Worm (Caenorhabditis elegans): Measurements from ENCODE around the gene F20A1.4.

The F20A1.4 gene

DNA sequence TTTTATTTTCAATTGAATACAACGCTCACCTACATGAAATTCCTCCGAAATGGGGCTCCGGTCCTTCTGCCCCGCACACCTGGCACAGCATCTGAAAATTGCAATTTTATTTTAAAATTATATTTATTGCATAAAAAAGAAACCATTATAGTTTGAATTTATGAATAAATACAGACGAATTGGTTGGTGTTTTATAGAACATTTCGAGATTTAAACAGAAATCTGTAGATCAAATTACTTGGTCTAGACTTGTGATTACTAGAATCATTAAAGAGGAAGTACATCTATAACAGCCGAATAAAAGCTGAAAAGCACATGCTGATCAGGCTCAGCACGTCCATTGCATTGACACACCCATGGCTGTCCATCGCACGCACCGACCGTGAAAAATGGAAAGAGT lies 29.9 kb downstream of the F20A1.4 start, which contains the start of gene nhr-162:
nhr-162 (minus strand) TSS at position 101 of the 400 bp plus-strand sequence.
- TF ChIP-seq R02D3.7 (tag; optimal IDR thresholded peaks at IDR 0.05): no peak
- no peak for TF ChIP-seq ceh-16 (tag; optimal IDR thresholded peaks at IDR 0.05)

DNA sequence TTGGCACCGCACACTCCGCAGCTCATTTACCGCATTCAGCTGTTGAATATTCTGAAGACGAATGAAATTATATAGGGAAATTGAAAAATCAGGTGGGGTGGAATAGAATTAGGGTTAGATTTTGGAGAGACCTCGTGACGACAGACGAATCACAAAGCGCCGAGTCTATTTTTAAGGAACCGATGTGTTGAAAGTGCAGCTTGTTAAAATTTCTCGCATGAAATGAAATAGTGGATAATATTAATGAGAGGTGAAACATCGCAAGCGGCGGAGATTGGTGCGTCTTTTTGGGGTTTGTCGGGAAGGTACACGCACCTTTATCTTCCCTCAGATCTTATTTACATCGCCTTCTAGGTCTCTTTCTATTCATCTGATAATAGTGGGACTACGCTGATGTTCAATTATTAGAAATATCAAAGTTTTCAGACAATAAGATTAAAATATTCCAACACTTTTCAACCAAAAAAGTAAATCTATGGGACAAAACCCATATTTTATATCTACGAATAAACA lies 32.0 kb downstream of the F20A1.4 start, which contains the start of gene nhr-140:
nhr-140 (minus strand) TSS at position 51 of the 513 bp plus-strand sequence.
- no peak for TF ChIP-seq alr-1 (tag; optimal IDR thresholded peaks at IDR 0.05)
- TF ChIP-seq crh-2 (tag; optimal IDR thresholded peaks at IDR 0.05): no peak
- TF ChIP-seq mbf-1 (tag; optimal IDR thresholded peaks at IDR 0.05): no peak
- TF ChIP-seq nhr-77 (tag; optimal IDR thresholded peaks at IDR 0.05): no peak
- no peak for TF ChIP-seq unc-55 (GFP tag; optimal IDR thresholded peaks at IDR 0.05)
- TF ChIP-seq R02D3.7 (tag; optimal IDR thresholded peaks at IDR 0.05): no peak
- no peak for TF ChIP-seq nhr-23 (tag; optimal IDR thresholded peaks at IDR 0.05)
- TF ChIP-seq elt-3 (tag; optimal IDR thresholded peaks at IDR 0.05): no peak
- no peak for TF ChIP-seq lin-39 (tag; optimal IDR thresholded peaks at IDR 0.05)
- no peak for TF ChIP-seq ceh-82 (tag; optimal IDR thresholded peaks at IDR 0.05)
- TF ChIP-seq skn-1 (tag; optimal IDR thresholded peaks at IDR 0.05): no peak
- TF ChIP-seq nhr-129 (tag; optimal IDR thresholded peaks at IDR 0.05): no peak
- no peak for TF ChIP-seq peb-1 (tag; optimal IDR thresholded peaks at IDR 0.05)
- TF ChIP-seq nhr-237 (tag; optimal IDR thresholded peaks at IDR 0.05): no peak
- no peak for TF ChIP-seq zag-1 (tag; optimal IDR thresholded peaks at IDR 0.05)
- no peak for TF ChIP-seq Y55F3AM.14 (GFP tag; optimal IDR thresholded peaks at IDR 0.05)
- no peak for TF ChIP-seq nhr-6 (tag; optimal IDR thresholded peaks at IDR 0.05)
- TF ChIP-seq egl-27 (tag; optimal IDR thresholded peaks at IDR 0.05): no peak
- no peak for TF ChIP-seq nhr-25 (tag; optimal IDR thresholded peaks at IDR 0.05)
- TF ChIP-seq blmp-1 (tag; optimal IDR thresholded peaks at IDR 0.05; ENCODE audit: insufficient read depth): no peak

DNA sequence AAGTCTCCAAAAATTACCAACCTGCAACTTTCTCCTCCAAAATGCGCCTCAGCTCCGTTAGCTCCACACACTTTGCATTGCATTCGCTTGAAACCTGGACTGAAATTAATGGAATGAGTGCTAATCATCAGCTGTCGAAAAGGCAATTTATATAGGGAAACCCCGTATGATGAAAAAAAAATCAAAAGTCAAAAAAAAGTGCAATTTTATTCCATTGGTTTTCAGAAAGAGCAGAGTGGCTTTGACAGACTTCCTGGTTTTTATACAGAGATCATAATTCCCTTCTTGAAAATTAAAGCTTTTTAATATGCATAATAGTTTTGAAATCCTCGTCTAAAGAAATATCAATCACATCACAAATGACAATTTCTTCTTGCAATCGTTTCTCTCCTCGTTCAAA lies 34.0 kb downstream of the F20A1.4 start, which contains the start of gene nhr-139:
nhr-139 (minus strand) TSS at position 101 of the 400 bp plus-strand sequence.
- TF ChIP-seq gmeb-1 (tag; optimal IDR thresholded peaks at IDR 0.05): no peak
- no peak for TF ChIP-seq ceh-82 (tag; optimal IDR thresholded peaks at IDR 0.05)
- no peak for TF ChIP-seq mdl-1 (tag; optimal IDR thresholded peaks at IDR 0.05)
- no peak for TF ChIP-seq R02D3.7 (tag; optimal IDR thresholded peaks at IDR 0.05)
- no peak for TF ChIP-seq ZK546.5 (tag; optimal IDR thresholded peaks at IDR 0.05)
- TF ChIP-seq fos-1 (tag; optimal IDR thresholded peaks at IDR 0.05): no peak
- no peak for TF ChIP-seq ztf-11 (tag; optimal IDR thresholded peaks at IDR 0.05)
- TF ChIP-seq ztf-1 (GFP tag; conservative IDR thresholded peaks at IDR 0.05): no peak
- TF ChIP-seq nhr-12 (tag; optimal IDR thresholded peaks at IDR 0.05): no peak

- TF ChIP-seq nhr-12 (tag; optimal IDR thresholded peaks at IDR 0.05) (no peak), unc-62 (GFP tag; optimal IDR thresholded peaks at IDR 0.05) (no peak), alr-1 (tag; optimal IDR thresholded peaks at IDR 0.05) (no peak), dmd-4 (tag; optimal IDR thresholded peaks at IDR 0.05) (no peak), Y55F3AM.14 (GFP tag; optimal IDR thresholded peaks at IDR 0.05) (no peak), ceh-82 (tag; optimal IDR thresholded peaks at IDR 0.05) (no peak), ztf-11 (tag; optimal IDR thresholded peaks at IDR 0.05) (no peak), sem-4 (tag; optimal IDR thresholded peaks at IDR 0.05) (no peak), fos-1 (tag; optimal IDR thresholded peaks at IDR 0.05) (no peak), mab-5 (tag; optimal IDR thresholded peaks at IDR 0.05) (no peak)
These were observed 35.7 kb downstream of the F20A1.4 start, which contains the start of gene nhr-163 for ce11 chrV:6985943-6986342. Gene nhr-163 (minus strand): TSS chrV:6986043.

DNA sequence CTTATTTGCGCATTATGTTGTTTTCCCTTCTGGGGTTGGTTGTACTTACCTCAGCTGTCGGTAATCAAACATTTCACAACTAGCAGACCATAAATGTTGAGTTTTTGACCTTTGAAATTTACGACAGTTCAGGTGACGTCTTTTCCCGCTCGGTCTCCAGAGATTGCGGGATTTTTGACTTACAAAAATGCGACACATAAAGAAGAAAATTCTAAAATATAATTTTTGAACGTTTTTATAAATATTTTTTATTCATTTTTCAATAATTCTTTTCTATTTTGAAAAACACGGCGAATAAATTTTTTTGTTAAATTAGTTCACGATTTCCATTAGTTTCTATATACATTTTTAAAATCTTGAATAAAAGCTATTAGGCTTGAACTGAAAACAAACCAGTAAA lies 38.9 kb downstream of the F20A1.4 start, which contains the start of gene nhr-161:
nhr-161 (minus strand) TSS at position 101 of the 400 bp plus-strand sequence.
- TF ChIP-seq zag-1 (tag; optimal IDR thresholded peaks at IDR 0.05): no peak
- TF ChIP-seq nhr-237 (tag; optimal IDR thresholded peaks at IDR 0.05): no peak
- TF ChIP-seq sma-3 (GFP tag; optimal IDR thresholded peaks at IDR 0.05): no peak
- TF ChIP-seq lin-39 (tag; optimal IDR thresholded peaks at IDR 0.05): no peak
- TF ChIP-seq mab-5 (tag; optimal IDR thresholded peaks at IDR 0.05): no peak
- no peak for TF ChIP-seq fos-1 (tag; optimal IDR thresholded peaks at IDR 0.05)
- no peak for TF ChIP-seq elt-3 (tag; optimal IDR thresholded peaks at IDR 0.05)
- no peak for TF ChIP-seq sem-4 (tag; optimal IDR thresholded peaks at IDR 0.05)
- no peak for TF ChIP-seq unc-39 (tag; optimal IDR thresholded peaks at IDR 0.05)
- no peak for TF ChIP-seq F13H6.1 (tag; optimal IDR thresholded peaks at IDR 0.05)
- no peak for TF ChIP-seq nhr-21 (tag; optimal IDR thresholded peaks at IDR 0.05)
- TF ChIP-seq Y55F3AM.14 (GFP tag; optimal IDR thresholded peaks at IDR 0.05): no peak
- TF ChIP-seq ama-1 (optimal IDR thresholded peaks at IDR 0.05): no peak
- TF ChIP-seq nhr-129 (tag; optimal IDR thresholded peaks at IDR 0.05): no peak
